Worm (Caenorhabditis elegans) whole organism, dauer: ENCODE data around the gene C04H4.1.

Source experiments
- unc-62 ChIP-seq: sonication (generic microtip); optimal IDR thresholded peaks from 2 replicates; lab custom pipeline; 2017; ENCODE audit warnings: missing biosample characterization, missing genetic modification reagents, missing genetic modification characterization

Gene C04H4.1

DNA sequence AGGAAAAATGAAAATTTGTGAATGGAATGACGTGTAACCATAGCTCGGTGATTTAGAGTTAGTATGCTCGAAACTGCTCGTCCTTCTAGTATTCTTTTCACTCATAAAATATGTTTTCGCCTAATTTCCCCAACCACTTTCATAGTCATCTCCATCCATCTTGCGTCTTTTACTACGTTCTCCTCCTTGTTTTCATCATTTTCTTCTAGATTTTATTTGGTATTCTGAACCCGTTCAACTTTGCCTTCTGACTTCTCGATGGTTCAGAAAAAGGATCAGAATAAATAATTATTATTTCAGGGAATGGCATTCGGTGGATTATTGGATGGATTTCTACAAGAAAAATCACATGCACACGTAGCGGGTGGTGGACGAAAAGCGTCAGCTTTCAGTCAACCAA, at the start of gene C04H4.1:
Gene C04H4.1 (plus strand): TSS at position 301 of the 400 bp plus-strand sequence.
- no peak for TF ChIP-seq unc-62 (GFP tag; lab: Kevin White, UChicago)

DNA sequence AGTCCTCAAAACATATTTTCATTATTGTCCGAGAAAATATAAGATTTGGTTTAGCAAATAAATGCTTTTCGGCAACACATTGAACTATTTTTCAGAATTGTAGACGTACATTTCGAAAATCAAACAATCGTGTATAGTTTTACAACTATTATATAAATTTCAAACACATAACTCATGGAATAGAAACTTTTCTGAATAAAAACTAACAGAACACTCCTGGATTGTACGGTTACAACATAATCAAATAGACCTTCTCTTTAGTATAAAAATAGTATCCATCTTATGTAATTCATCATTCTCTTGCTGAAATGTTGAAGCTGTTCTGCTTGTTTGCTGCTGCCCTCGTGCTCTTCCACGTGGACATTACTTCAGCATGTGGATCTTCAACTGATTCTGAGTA, 47.6 kb upstream of the C04H4.1 start, which contains the start of gene ZK675.4:
Gene ZK675.4 (plus strand): TSS at position 301 of the 400 bp plus-strand sequence.
- TF ChIP-seq unc-62 (GFP tag; lab: Kevin White, UChicago): no peak

DNA sequence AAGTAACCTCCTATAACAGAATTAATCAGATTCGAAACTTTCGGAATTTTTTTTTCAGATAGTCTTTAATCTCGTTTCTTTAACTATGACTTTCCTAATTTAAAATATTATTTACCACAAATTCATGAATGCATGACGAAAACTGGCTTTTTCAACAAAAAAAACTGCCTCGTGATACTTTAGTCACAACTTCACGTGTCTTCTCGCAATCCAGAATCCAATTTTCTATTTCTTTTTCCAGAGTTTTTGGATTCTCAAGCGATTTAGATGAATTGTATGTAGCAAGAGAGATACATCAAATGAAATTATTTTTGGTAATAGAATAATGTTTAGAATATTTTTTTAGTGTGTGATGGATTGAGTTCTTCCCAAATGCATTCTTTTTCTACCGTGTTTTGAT, 38.5 kb upstream of the C04H4.1 start:
- TF ChIP-seq unc-62 (GFP tag; lab: Kevin White, UChicago): no peak

DNA sequence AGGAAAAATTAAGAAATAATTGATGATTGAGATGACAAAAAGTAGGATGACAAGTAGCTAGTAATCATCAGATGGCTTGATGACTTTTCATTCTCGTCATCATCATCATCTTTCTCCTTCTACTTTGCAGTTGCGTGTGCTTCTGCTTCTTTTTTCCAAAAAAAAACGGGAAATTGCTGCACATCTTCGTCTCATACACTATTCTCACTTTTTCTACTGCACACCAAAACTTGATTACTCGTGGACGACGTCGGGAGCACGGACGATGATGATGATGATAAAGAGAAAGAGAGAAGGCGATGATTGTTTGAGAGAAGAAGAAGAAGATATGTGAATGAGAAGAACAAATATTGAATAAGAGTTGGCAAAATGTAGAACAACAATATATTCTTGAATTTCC, 37.5 kb upstream of the C04H4.1 start:
- TF ChIP-seq unc-62 (GFP tag; lab: Kevin White, UChicago): no peak

DNA sequence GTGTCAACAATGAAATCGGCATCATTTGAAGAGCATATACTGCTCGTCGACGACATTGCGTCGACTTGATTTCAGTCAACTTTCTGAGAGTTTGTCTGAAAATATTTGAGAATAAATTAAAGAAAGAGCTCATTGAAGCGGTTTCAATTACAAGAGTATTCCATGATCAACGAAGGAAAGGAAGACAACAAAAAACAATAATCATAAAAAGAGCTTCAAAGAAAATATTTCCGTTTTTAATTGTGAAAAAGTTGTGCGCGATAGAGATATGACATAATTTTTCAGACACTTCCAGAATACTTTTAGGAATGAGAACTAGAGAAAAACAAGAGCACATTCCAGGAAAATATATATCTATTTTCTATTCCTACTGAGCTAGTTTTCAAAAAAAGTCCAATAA, 30.0 kb upstream of the C04H4.1 start, which contains the start of gene spv-1:
Gene spv-1 (minus strand): TSS at position 101 of the 400 bp plus-strand sequence.
- no peak for TF ChIP-seq unc-62 (GFP tag; lab: Kevin White, UChicago)

DNA sequence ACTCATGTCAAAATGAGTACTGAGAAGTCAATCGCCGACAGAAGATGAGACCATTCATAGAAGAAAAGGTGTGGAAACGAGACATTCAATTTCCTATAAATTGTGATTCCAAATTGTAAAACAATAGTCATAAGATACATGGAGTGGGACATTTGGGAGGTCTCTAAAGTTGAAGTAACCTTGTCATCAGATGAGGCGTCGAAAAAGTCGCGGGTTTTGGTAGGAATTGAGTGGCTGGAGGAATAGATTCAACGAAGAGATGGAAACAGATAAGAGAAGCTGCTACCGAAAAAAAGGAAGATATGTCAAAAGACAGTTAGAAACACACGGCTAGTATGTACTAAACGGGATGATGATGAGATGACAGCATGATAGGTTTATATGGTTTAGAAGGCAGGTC, 28.0 kb upstream of the C04H4.1 start:
- TF ChIP-seq unc-62 (GFP tag; lab: Kevin White, UChicago): no peak

DNA sequence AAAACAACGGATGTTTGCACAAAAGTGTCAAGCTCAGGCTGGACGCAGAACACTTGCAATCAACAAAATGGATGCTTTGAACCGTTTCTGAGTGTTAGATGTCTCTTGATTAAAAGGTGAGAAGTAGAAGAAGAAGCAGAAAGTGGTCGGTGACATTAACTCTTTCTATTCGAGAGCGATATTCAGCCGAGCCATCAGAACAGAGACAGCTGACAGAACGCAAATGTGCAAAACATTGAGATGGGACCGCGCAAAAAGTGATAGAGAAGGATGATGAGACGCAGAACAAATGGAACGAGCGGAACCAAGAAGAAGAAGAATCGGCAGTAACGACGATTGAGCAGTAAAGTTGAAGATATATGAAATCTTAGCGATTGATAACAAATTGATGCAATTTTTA, 23.0 kb upstream of the C04H4.1 start:
- no peak for TF ChIP-seq unc-62 (GFP tag; lab: Kevin White, UChicago)

DNA sequence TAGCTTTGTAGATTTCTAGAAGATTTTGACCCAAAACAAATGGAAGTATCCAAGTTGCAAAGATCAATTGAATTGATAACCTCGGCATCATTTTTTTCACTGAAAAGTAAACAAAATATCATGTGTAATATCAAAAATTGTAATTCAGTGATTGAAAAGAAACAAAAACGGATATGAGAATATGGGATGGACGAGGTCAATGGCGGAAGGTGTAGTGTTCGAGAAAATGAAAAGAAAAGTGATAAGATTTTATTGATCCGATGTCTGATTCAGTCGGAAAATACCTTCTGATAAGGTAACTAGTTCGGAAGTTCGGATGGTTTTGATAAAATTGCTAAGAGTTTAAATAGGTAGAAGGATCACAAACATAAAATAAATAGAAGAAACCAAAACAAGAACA, 20.6 kb upstream of the C04H4.1 start, which contains the start of gene ZK669.2:
Gene ZK669.2 (minus strand): TSS at position 101 of the 400 bp plus-strand sequence.
- TF ChIP-seq unc-62 (GFP tag; lab: Kevin White, UChicago): no peak

DNA sequence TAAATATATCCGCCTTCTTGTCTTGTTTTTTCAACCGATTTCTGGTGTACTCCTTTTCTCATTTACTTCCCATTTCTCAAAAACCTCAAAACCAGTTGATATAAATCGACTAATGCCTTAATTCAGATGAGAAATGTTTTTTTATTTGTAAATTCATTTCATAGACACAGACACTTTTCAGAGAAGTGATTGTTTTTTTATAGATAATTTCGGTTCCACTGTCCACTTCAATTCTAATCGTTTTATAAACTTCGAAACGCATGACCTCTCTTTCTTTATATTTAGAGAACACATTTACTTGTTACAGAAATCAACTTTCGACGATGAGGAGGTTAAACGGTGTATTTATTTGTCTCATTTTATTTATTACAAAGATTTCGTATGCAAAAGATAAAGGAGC, 17.8 kb upstream of the C04H4.1 start, which contains the start of gene ZK669.3:
Gene ZK669.3 (plus strand): TSS at position 301 of the 400 bp plus-strand sequence.
- no peak for TF ChIP-seq unc-62 (GFP tag; lab: Kevin White, UChicago)

DNA sequence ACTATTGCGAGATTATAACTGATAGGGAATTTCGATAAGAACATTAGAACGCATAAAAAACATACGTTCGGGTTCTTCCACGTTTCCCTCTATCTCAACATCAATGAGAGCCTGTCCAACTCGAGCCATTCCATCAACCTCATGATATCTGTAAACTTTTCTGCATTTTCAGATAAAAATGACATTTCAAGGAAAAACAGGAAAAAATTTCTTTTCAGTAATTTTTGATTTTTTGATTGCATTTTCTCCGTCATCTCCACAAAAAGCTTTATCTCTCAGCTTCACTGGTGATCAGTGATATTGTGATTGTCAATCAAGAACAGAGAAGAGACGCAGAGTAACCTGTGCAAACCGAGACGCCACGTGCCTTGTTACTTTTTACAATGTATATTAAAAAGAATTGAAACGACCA, 14.3 kb upstream of the C04H4.1 start:
- TF ChIP-seq unc-62 (GFP tag; lab: Kevin White, UChicago): no peak

DNA sequence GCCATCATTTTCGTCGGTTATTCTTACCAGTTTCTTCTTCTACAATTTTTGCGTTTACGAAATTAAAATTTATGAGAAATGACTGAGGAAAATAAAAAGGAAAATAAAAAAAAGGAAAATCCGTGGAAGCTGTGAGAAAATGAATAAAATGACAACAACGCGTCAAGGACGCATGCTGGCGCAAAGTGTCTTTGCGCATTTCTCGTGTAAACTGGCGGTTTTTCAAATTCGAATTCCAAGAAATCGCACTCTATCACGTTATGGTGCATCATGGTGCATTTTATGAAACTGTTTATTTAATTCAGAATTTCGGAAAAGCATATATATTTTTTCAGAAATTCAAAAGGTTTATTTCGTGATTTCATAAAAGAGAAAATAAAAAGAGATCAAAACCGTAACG, 13.5 kb upstream of the C04H4.1 start, which contains the start of gene dbt-1:
Gene dbt-1 (minus strand): TSS at position 39 of the 400 bp plus-strand sequence.
- no peak for TF ChIP-seq unc-62 (GFP tag; lab: Kevin White, UChicago)

DNA sequence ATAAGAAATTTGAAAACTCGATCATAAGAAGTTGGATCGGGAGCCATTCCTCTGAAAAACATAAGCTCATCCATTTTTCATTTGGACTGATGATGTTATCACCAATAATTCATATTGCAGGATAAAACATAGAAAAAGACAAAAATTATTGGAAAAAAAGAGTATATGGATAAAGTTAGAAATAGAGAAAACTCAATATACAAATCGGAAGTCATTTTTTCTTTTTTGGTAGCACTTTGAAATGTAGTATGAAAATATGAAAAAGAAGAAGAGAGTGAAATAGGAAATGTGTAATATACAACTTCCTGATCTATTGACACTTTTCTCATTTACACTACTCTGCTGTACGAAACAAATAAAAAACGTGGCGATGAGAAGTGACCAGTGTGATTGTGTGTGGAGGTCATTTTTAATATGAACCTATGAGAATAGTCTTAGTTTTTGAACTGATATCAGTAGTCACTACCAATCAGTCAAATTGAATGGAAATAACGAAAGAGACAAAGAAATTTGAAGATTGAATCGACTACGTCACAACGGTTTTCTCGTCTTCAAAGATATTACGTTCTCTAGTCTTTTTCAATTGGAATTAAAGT, 11.7 kb upstream of the C04H4.1 start, which contains the start of gene ZK669.5:
Gene ZK669.5 (minus strand): TSS at position 51 of the 596 bp plus-strand sequence.
- no peak for TF ChIP-seq unc-62 (GFP tag; lab: Kevin White, UChicago)

DNA sequence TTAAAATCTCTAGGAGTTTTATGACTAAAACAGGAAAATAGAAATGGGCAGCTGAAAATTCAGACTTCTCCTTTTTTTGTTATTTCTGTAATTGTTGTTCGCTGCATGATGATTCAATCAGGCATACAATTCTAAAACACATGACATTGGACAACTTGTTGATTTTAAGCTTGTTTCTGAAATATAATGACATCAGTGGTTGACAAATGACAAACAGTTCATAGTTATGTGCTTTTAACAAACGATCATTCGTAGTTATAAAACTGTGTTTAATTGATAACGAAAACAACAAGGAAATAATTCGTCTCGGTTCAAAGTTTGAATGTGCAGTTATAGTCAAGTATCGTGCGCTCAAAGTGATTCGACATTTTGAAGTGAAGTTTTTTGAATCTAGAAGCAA, 10.4 kb upstream of the C04H4.1 start:
- TF ChIP-seq unc-62 (GFP tag; lab: Kevin White, UChicago): no peak

DNA sequence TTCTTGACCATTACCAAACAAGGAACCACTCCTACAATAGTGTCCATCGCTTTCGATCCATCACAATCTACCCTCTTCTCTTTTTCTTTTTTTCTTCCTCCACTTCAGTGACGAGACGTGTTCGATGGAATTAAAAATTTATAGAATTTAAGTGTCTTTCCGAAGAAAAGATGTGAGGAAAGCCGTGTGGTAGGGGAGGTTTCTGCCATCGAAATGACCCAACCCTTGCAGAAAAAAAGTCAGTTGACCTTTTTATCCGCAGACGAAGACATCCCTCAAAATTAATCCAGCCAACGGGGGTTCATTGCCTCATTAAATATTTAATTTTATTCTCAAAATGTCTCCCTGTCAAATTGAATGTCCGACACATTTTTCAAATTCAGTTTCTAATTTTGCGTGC, 3.1 kb upstream of the C04H4.1 start:
- TF ChIP-seq unc-62 (GFP tag; lab: Kevin White, UChicago): no peak

DNA sequence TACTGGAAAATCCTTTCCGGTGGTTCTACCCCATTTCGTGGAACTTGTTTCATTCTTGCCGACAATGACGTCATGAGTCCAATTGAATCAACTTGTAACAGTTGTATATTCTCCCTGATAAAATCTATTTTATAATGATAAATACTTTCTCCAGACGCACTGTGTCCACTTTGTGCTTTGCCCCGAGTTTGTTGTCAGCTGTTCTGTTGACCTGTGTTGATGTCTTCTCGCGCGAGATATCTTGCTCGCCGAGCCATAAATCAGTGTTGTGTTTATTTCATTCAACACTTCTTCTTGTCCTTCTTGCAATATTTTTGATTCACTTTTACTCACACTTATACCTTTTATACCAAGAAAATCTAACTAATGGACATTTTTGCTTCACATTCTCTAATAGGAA, 3.5 kb downstream of the C04H4.1 start:
- TF ChIP-seq unc-62 (GFP tag; lab: Kevin White, UChicago): no peak

DNA sequence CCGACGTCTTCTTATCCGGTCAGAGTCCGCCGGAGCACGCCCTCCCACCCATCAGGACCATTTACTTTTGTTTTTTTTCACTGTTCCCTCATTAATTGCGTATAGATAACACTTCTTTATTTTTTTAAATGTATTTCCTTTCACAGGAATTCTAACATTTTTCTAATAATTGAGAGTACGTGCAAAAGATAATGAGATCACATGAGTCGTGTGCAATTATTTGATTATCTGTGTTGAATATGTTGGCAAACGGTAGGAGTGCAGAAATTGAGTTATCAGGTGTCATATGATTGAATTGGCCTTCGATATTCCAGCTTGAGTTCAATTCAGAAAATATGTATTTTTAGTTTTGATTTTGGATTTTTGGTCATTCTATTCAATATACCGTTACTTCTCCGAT, 9.7 kb downstream of the C04H4.1 start:
- TF ChIP-seq unc-62 (GFP tag; lab: Kevin White, UChicago): no peak

DNA sequence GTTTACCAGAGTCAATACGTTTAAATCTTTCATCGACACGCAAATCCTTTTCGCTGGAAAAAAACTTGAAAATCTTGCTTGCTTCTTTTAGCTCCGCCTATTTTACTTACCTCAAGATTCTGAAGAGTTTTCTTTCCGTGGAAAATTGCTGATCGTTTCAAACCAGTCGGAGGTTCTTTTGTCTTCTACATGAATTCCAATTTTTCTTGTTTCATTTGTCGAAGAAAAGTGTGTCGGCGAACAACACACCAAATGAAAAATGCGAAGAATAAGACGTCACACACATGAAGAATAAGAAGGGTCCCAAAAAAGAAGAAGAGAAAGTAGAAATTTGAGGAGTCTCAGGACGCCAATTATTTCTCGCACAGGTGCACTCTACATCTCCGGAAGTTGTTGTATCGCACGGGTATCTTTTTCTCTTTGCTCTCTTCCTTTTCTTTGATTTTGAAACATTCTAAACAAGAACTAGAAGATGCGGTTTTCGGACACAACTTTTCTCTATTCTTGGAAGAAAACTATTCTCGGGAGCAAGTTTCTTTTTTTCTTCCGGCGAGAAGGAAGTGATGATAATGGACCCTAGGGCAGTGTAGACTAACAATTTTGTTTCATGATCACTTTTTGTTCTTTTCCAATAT, 15.7 kb downstream of the C04H4.1 start:
- TF ChIP-seq unc-62 (GFP tag; lab: Kevin White, UChicago): no peak
